Worm (Caenorhabditis elegans) whole organism, L2 larva: ENCODE measurements around the gene fbxa-136.

Experiments used
- R02D3.7 ChIP-seq: fragments of 150-350 bp; optimal IDR thresholded peaks from 2 replicates; lab custom pipeline; 2014; ENCODE audit warnings: missing biosample characterization, missing genetic modification characterization
- ama-1 ChIP-seq: fragments of 150-350 bp; optimal IDR thresholded peaks from 2 replicates; lab custom pipeline; 2018; ENCODE audit warnings: inconsistent platforms
- egl-27 ChIP-seq: sonication (generic microtip); optimal IDR thresholded peaks from 3 replicates; lab custom pipeline; 2017; ENCODE audit warnings: missing biosample characterization, missing genetic modification reagents, missing genetic modification characterization
- elt-1 ChIP-seq: fragments of 150-350 bp; optimal IDR thresholded peaks from 2 replicates; lab custom pipeline; 2014; ENCODE audit warnings: missing biosample characterization, missing genetic modification characterization

- TF ChIP-seq ama-1 (lab: Kevin White, UChicago): no peak
- no peak for TF ChIP-seq elt-1 (tag; lab: Kevin White, UChicago)
- no peak for TF ChIP-seq R02D3.7 (tag; lab: Kevin White, UChicago)
- no peak for TF ChIP-seq egl-27
Observed at ce11 chrV:17493732-17494131, 27.1 kb upstream of the fbxa-136 start, which contains the start of gene fbxa-102.
